Worm (Caenorhabditis elegans) whole organism, midembryonic: ENCODE measurements around the gene F59E12.8.

Experiments used
- T22C8.4 ChIP-seq: fragments of 200-800 bp; sonication (Bioruptor generic); IDR thresholded peaks from 2 replicates; pipeline ENCODE4 v1.3.6; 2022; ENCODE audit warnings: missing genetic modification characterization, missing compliant biosample characterization
- med-1 ChIP-seq: sonication (generic microtip); optimal IDR thresholded peaks from 2 replicates; lab custom pipeline; 2017; ENCODE audit warnings: missing genetic modification characterization, mild to moderate bottlenecking, missing compliant biosample characterization, antibody characterized with exemption, missing genetic modification reagents; ENCODE audit not compliant: insufficient read depth

DNA sequence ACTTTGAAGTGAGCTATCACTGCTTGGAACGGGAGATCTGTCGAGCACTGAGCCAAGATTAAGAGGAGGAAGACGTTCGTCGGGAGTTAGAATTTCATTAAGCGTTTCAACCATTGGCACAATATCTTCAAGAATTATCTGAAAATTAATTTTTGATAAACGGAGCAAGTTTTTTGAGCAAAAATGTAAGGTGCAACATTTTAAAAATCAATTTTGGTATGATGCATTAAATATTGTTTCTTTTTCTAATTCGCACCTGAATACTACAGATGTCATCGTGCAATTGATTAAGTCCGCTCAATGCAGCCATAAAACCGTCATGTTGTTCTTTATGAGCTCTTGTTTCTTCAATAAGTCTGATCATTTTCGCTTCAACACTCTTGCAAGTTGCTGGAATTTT, 11.5 kb upstream of the F59E12.8 start, which contains the start of gene ddl-1:
- TF ChIP-seq T22C8.4 (GFP tag; lab: Robert Waterston, UW) (no peak), med-1 (GFP tag; lab: Kevin White, UChicago) (no peak)
